Fruit fly (Drosophila melanogaster): Measurements from ENCODE around the gene Bgb.

dm6 chr3L:1688569-1688968, 49.1 kb downstream of the Bgb start:
- no peak for TF ChIP-seq usp (GFP tag; optimal IDR thresholded peaks at IDR 0.05)
- no peak for TF ChIP-seq psq (optimal IDR thresholded peaks at IDR 0.05)
- TF ChIP-seq CG8478 (optimal IDR thresholded peaks at IDR 0.05) = no peak
- TF ChIP-seq Dll (optimal IDR thresholded peaks at IDR 0.05) = no peak
